Fruit fly (Drosophila melanogaster) whole organism, embryonic: ENCODE results near the gene Jhbp12.

Source experiments
- Atf6 ChIP-seq: fragments of 200-800 bp; sonication (Bioruptor generic); IDR thresholded peaks from 2 replicates; pipeline ENCODE4 v1.3.6; 2022; ENCODE audit warnings: missing biosample characterization, missing genetic modification characterization
- Blimp-1 ChIP-seq: fragments of 200-800 bp; sonication (Bioruptor generic); optimal IDR thresholded peaks from 3 replicates; lab custom pipeline; 2018; ENCODE audit warnings: missing biosample characterization, missing genetic modification characterization, mild to moderate bottlenecking, moderate library complexity, missing genetic modification reagents
- CG10267 ChIP-seq: fragments of 200-800 bp; sonication (Bioruptor generic); optimal IDR thresholded peaks from 2 replicates; lab custom pipeline; 2018; ENCODE audit warnings: missing biosample characterization, mild to moderate bottlenecking, missing genetic modification characterization, moderate library complexity
- CG11696 ChIP-seq: fragments of 200-800 bp; sonication (Bioruptor generic); IDR thresholded peaks from 2 replicates; pipeline ENCODE4 v1.3.6; 2022; ENCODE audit warnings: missing biosample characterization, missing genetic modification characterization
- CG13287 ChIP-seq: fragments of 200-800 bp; sonication (Bioruptor generic); IDR thresholded peaks from 2 replicates; pipeline ENCODE4 v1.3.6; 2022; ENCODE audit warnings: missing biosample characterization, missing genetic modification characterization; ENCODE audit not compliant: partially characterized antibody
- CG14441 ChIP-seq: fragments of 200-800 bp; sonication (Bioruptor generic); IDR thresholded peaks from 2 replicates; pipeline ENCODE4 v1.3.6; 2022; ENCODE audit warnings: missing biosample characterization, missing genetic modification characterization
- CG14710 ChIP-seq: fragments of 200-800 bp; sonication (Bioruptor generic); optimal IDR thresholded peaks from 3 replicates; lab custom pipeline; 2019; ENCODE audit warnings: missing biosample characterization, mild to moderate bottlenecking, missing genetic modification characterization, moderate library complexity
- CG14860 ChIP-seq: fragments of 200-800 bp; sonication (Bioruptor generic); IDR thresholded peaks from 3 replicates; pipeline ENCODE4 v1.3.6; 2022; ENCODE audit warnings: missing biosample characterization, missing genetic modification characterization; ENCODE audit not compliant: partially characterized antibody
- CG1529 ChIP-seq: fragments of 200-800 bp; sonication (Bioruptor generic); optimal IDR thresholded peaks from 3 replicates; lab custom pipeline; 2018; ENCODE audit warnings: missing biosample characterization, missing genetic modification characterization
- CG15514 ChIP-seq: fragments of 200-800 bp; sonication (Bioruptor generic); optimal IDR thresholded peaks from 3 replicates; lab custom pipeline; 2017; ENCODE audit warnings: missing biosample characterization, missing genetic modification characterization, mild to moderate bottlenecking, moderate library complexity, missing genetic modification reagents
- CG15601 ChIP-seq: fragments of 200-800 bp; sonication (Bioruptor generic); optimal IDR thresholded peaks from 3 replicates; lab custom pipeline; 2019; ENCODE audit warnings: missing biosample characterization, mild to moderate bottlenecking, missing genetic modification characterization, moderate library complexity
- CG16813 ChIP-seq: fragments of 200-800 bp; sonication (Bioruptor generic); IDR thresholded peaks from 3 replicates; pipeline ENCODE4 v1.3.6; 2022; ENCODE audit warnings: missing biosample characterization, missing genetic modification characterization; ENCODE audit not compliant: partially characterized antibody
- CG17361 ChIP-seq: fragments of 200-800 bp; sonication (Bioruptor generic); IDR thresholded peaks from 3 replicates; pipeline ENCODE4 v1.3.6; 2022; ENCODE audit warnings: missing biosample characterization, missing genetic modification characterization
- CG18619 ChIP-seq: fragments of 200-800 bp; sonication (Bioruptor generic); optimal IDR thresholded peaks from 3 replicates; lab custom pipeline; 2017; ENCODE audit warnings: missing biosample characterization, mild to moderate bottlenecking, missing genetic modification characterization
- CG2120 ChIP-seq: fragments of 200-800 bp; sonication (Bioruptor generic); optimal IDR thresholded peaks from 3 replicates; lab custom pipeline; 2016; ENCODE audit warnings: missing biosample characterization, missing genetic modification characterization
- CG2712 ChIP-seq: fragments of 200-800 bp; optimal IDR thresholded peaks from 3 replicates; lab custom pipeline; 2019; ENCODE audit warnings: missing biosample characterization, mild to moderate bottlenecking, missing genetic modification characterization, moderate library complexity
- CG2875 ChIP-seq: fragments of 200-800 bp; sonication (Bioruptor generic); optimal IDR thresholded peaks from 2 replicates; lab custom pipeline; 2017; ENCODE audit warnings: missing biosample characterization, mild to moderate bottlenecking, missing genetic modification characterization, missing genetic modification reagents
- CG30431 ChIP-seq: fragments of 200-800 bp; sonication (Bioruptor generic); optimal IDR thresholded peaks from 2 replicates; lab custom pipeline; 2017; ENCODE audit warnings: missing biosample characterization, missing genetic modification characterization
- CG3163 ChIP-seq: fragments of 200-800 bp; sonication (Bioruptor generic); optimal IDR thresholded peaks from 3 replicates; lab custom pipeline; 2016; ENCODE audit warnings: missing biosample characterization, missing genetic modification characterization
- CG5953 ChIP-seq: fragments of 200-800 bp; sonication (Bioruptor generic); IDR thresholded peaks from 2 replicates; pipeline ENCODE4 v1.3.6; 2022; ENCODE audit warnings: missing biosample characterization, missing genetic modification characterization
- CG6689 ChIP-seq: fragments of 200-800 bp; sonication (Bioruptor generic); IDR thresholded peaks from 2 replicates; pipeline ENCODE4 v1.3.6; 2022; ENCODE audit warnings: missing biosample characterization, missing genetic modification characterization
- CG7372 ChIP-seq: fragments of 200-800 bp; sonication (Bioruptor generic); IDR thresholded peaks from 2 replicates; pipeline ENCODE4 v1.3.6; 2022; ENCODE audit warnings: missing biosample characterization, missing genetic modification characterization
- CG9797 ChIP-seq: fragments of 200-800 bp; sonication (Bioruptor generic); optimal IDR thresholded peaks from 3 replicates; lab custom pipeline; 2018; ENCODE audit warnings: missing biosample characterization, mild to moderate bottlenecking, missing genetic modification characterization
- CoRest ChIP-seq: fragments of 200-800 bp; sonication (Bioruptor generic); optimal IDR thresholded peaks from 3 replicates; lab custom pipeline; 2018; ENCODE audit warnings: missing biosample characterization, mild to moderate bottlenecking, missing genetic modification characterization, moderate library complexity
- Doc3 ChIP-seq: fragments of 200-800 bp; sonication (Bioruptor generic); IDR thresholded peaks from 3 replicates; pipeline ENCODE4 v1.3.6; 2022; ENCODE audit warnings: missing biosample characterization, missing genetic modification characterization; ENCODE audit not compliant: partially characterized antibody
- Gug ChIP-seq: fragments of 200-800 bp; sonication (Bioruptor generic); IDR thresholded peaks from 4 replicates; pipeline ENCODE4 v1.3.6; 2022; ENCODE audit warnings: missing biosample characterization, missing genetic modification characterization
- HLH4C ChIP-seq: fragments of 200-800 bp; sonication (Bioruptor generic); IDR thresholded peaks from 3 replicates; pipeline ENCODE4 v1.3.6; 2022; ENCODE audit warnings: missing biosample characterization, missing genetic modification characterization; ENCODE audit not compliant: partially characterized antibody
- Hmr ChIP-seq: fragments of 200-800 bp; sonication (Bioruptor generic); optimal IDR thresholded peaks from 3 replicates; lab custom pipeline; 2017; ENCODE audit warnings: mild to moderate bottlenecking, missing biosample characterization, missing genetic modification reagents, missing genetic modification characterization
- Hr39 ChIP-seq: fragments of >200 bp; optimal IDR thresholded peaks from 2 replicates; lab custom pipeline; 2017
- Optix ChIP-seq: fragments of 200-800 bp; sonication (Bioruptor generic); IDR thresholded peaks from 3 replicates; pipeline ENCODE4 v1.3.6; 2022; ENCODE audit warnings: missing biosample characterization, missing genetic modification characterization
- Ravus ChIP-seq: fragments of 200-800 bp; sonication (Bioruptor generic); IDR thresholded peaks from 2 replicates; pipeline ENCODE4 v1.3.6; 2022; ENCODE audit warnings: missing biosample characterization, missing genetic modification characterization
- Rfx ChIP-seq: fragments of 200-800 bp; sonication (Bioruptor generic); IDR thresholded peaks from 2 replicates; pipeline ENCODE4 v1.3.6; 2022; ENCODE audit warnings: missing biosample characterization, missing genetic modification characterization
- Sin3A ChIP-seq: fragments of >200 bp; optimal IDR thresholded peaks from 2 replicates; lab custom pipeline; 2018
- Usf ChIP-seq: fragments of 200-800 bp; sonication (Bioruptor generic); optimal IDR thresholded peaks from 2 replicates; lab custom pipeline; 2017; ENCODE audit warnings: missing genotype, missing biosample characterization, missing genetic modification characterization
- Xrp1 ChIP-seq: fragments of 200-800 bp; sonication (Bioruptor generic); IDR thresholded peaks from 2 replicates; pipeline ENCODE4 v1.3.6; 2022; ENCODE audit warnings: missing biosample characterization, missing genetic modification characterization
- bsh ChIP-seq, 2 experiments: fragments of 200-800 bp; sonication (Bioruptor generic); optimal IDR thresholded peaks; 2 replicates each; lab custom pipeline; 2017 to 2018; ENCODE audit warnings: mild to moderate bottlenecking in 2 of 2, missing biosample characterization in 2 of 2, missing genetic modification characterization in 2 of 2, moderate library complexity in 1 of 2
- ci ChIP-seq: fragments of 200-800 bp; sonication (Bioruptor generic); IDR thresholded peaks from 3 replicates; pipeline ENCODE4 v1.3.6; 2022; ENCODE audit warnings: missing biosample characterization, missing genetic modification characterization
- danr ChIP-seq: fragments of 200-800 bp; sonication (Bioruptor generic); IDR thresholded peaks from 2 replicates; pipeline ENCODE4 v1.3.6; 2022; ENCODE audit warnings: missing biosample characterization, missing genetic modification characterization
- dysf ChIP-seq: fragments of 200-800 bp; sonication (Bioruptor generic); IDR thresholded peaks from 3 replicates; pipeline ENCODE4 v1.3.6; 2022; ENCODE audit warnings: missing biosample characterization, missing genetic modification characterization
- emc ChIP-seq: fragments of 200-800 bp; sonication (Bioruptor generic); optimal IDR thresholded peaks from 2 replicates; lab custom pipeline; 2016; ENCODE audit warnings: missing biosample characterization, missing genetic modification characterization
- en ChIP-seq: fragments of 200-800 bp; sonication (Bioruptor generic); optimal IDR thresholded peaks from 2 replicates; lab custom pipeline; 2016; ENCODE audit warnings: missing biosample characterization, missing genetic modification characterization
- gro ChIP-seq: fragments of 200-800 bp; sonication (Bioruptor generic); optimal IDR thresholded peaks from 2 replicates; lab custom pipeline; 2016; ENCODE audit warnings: missing biosample characterization, missing genetic modification characterization
- hb ChIP-seq: fragments of 200-800 bp; sonication (Bioruptor generic); IDR thresholded peaks from 3 replicates; pipeline ENCODE4 v1.3.6; 2022; ENCODE audit warnings: missing biosample characterization, missing genetic modification characterization; ENCODE audit not compliant: partially characterized antibody
- her ChIP-seq: fragments of 200-800 bp; sonication (Bioruptor generic); optimal IDR thresholded peaks from 2 replicates; lab custom pipeline; 2016; ENCODE audit warnings: missing biosample characterization, missing genetic modification characterization
- knrl ChIP-seq: fragments of 200-800 bp; sonication (Bioruptor generic); IDR thresholded peaks from 3 replicates; pipeline ENCODE4 v1.3.6; 2022; ENCODE audit warnings: missing biosample characterization, missing genetic modification characterization; ENCODE audit not compliant: partially characterized antibody
- lbe ChIP-seq: fragments of 200-800 bp; sonication (Bioruptor generic); optimal IDR thresholded peaks from 2 replicates; lab custom pipeline; 2016; ENCODE audit warnings: missing biosample characterization, mild to moderate bottlenecking, missing genetic modification characterization
- seq ChIP-seq: fragments of 200-800 bp; sonication (Bioruptor generic); IDR thresholded peaks from 2 replicates; pipeline ENCODE4 v1.3.6; 2022; ENCODE audit warnings: missing biosample characterization, missing genetic modification characterization
- so ChIP-seq: fragments of 200-800 bp; sonication (Bioruptor generic); IDR thresholded peaks from 3 replicates; pipeline ENCODE4 v1.3.6; 2022; ENCODE audit warnings: missing biosample characterization, missing genetic modification characterization
- sqz ChIP-seq: fragments of 200-800 bp; sonication (Bioruptor generic); optimal IDR thresholded peaks from 3 replicates; lab custom pipeline; 2018; ENCODE audit warnings: missing biosample characterization, mild to moderate bottlenecking, missing genetic modification characterization
- stwl ChIP-seq: fragments of 200-800 bp; sonication (Bioruptor generic); optimal IDR thresholded peaks from 3 replicates; lab custom pipeline; 2018; ENCODE audit warnings: missing biosample characterization, mild to moderate bottlenecking, missing genetic modification characterization, moderate library complexity
- trem ChIP-seq: fragments of 200-800 bp; optimal IDR thresholded peaks from 3 replicates; lab custom pipeline; 2019; ENCODE audit warnings: missing biosample characterization, mild to moderate bottlenecking, missing genetic modification characterization, moderate library complexity
- vvl ChIP-seq: fragments of 200-800 bp; sonication (Bioruptor generic); IDR thresholded peaks from 2 replicates; pipeline ENCODE4 v1.3.6; 2022; ENCODE audit warnings: missing biosample characterization, missing genetic modification characterization

Gene Jhbp12

dm6 chr3R:24530328-24530727 is 5.7 kb downstream of the Jhbp12 start, which contains the start of the genes CG13623 and ana1 (continued):
- TF ChIP-seq CG6689 (GFP tag; lab: Robert Waterston, UW) = no peak
- TF ChIP-seq CG3163 (GFP tag; lab: Kevin White, UChicago) = no peak
- TF ChIP-seq danr (GFP tag; lab: Robert Waterston, UW) = no peak
- no peak for TF ChIP-seq CG17361 (GFP tag; lab: Robert Waterston, UW)
- no peak for TF ChIP-seq ci (GFP tag; lab: Robert Waterston, UW)
- no peak for TF ChIP-seq Optix (GFP tag; lab: Robert Waterston, UW)
- 0 out of 3 replicates have a peak, but pooled peaks have one; percentile 41 for TF ChIP-seq CG16813 (GFP tag; lab: Robert Waterston, UW)
- no peak for TF ChIP-seq so
- no peak for TF ChIP-seq Usf
- no peak for TF ChIP-seq dysf
- TF ChIP-seq Sin3A (lab: Kevin White, UChicago) = peak; percentile 70
- no peak for TF ChIP-seq Atf6 (GFP tag; lab: Robert Waterston, UW)
- TF ChIP-seq Gug = no peak
- peak; percentile 88 for TF ChIP-seq stwl (tag; lab: Kevin White, UChicago)
- TF ChIP-seq CG14710 (tag; lab: Kevin White, UChicago) = peak; percentile 71
- TF ChIP-seq Hmr (GFP tag; lab: Kevin White, UChicago) = no peak
- TF ChIP-seq bsh (GFP tag; optimal IDR thresholded peaks at IDR 0.05; lab: Kevin White, UChicago) = no peak
- peak; percentile 38; the same call in 1 of the 3 replicates for TF ChIP-seq CG14860
- TF ChIP-seq sqz (GFP tag; lab: Kevin White, UChicago) = no peak
- no peak for TF ChIP-seq CG2712 (tag; lab: Kevin White, UChicago)
- no peak for TF ChIP-seq CG7372
- TF ChIP-seq CG5953 = no peak
- no peak for TF ChIP-seq CG15601 (tag; lab: Kevin White, UChicago)
- TF ChIP-seq en (GFP tag; lab: Kevin White, UChicago) = no peak
- peak; percentile 49 for TF ChIP-seq CG10267 (tag; lab: Kevin White, UChicago)
- no peak for TF ChIP-seq Xrp1
- TF ChIP-seq seq = no peak
- no peak for TF ChIP-seq CG14441 (GFP tag; lab: Robert Waterston, UW)
- peak; percentile 34 for TF ChIP-seq CoRest (tag; lab: Kevin White, UChicago)
- TF ChIP-seq trem (tag; lab: Kevin White, UChicago) = peak; percentile 69
- no peak for TF ChIP-seq CG11696 (GFP tag; lab: Robert Waterston, UW)
- peak; percentile 53; the same call in 2 of the 3 replicates for TF ChIP-seq knrl (GFP tag; lab: Robert Waterston, UW)
- TF ChIP-seq CG9797 = peak; percentile 88
- TF ChIP-seq CG2120 (GFP tag; lab: Kevin White, UChicago) = no peak
- no peak for TF ChIP-seq vvl
- no peak for TF ChIP-seq Hr39 (lab: Kevin White, UChicago)
- TF ChIP-seq her = no peak
- no peak for TF ChIP-seq CG1529
- no peak for TF ChIP-seq emc (GFP tag; lab: Kevin White, UChicago)
- TF ChIP-seq Ravus = no peak
- TF ChIP-seq Blimp-1 (GFP tag; lab: Kevin White, UChicago) = no peak
- TF ChIP-seq CG2875 (GFP tag; lab: Kevin White, UChicago) = no peak
- TF ChIP-seq CG15514 (GFP tag; lab: Kevin White, UChicago) = peak; percentile 45
- no peak for TF ChIP-seq CG30431 (GFP tag; lab: Kevin White, UChicago)
- peak; percentile 47; the same call in 1 of the 3 replicates for TF ChIP-seq Doc3 (GFP tag; lab: Robert Waterston, UW)
- 0 out of 3 replicates have a peak, but pooled peaks have one; percentile 57 for TF ChIP-seq hb
- TF ChIP-seq HLH4C (GFP tag; lab: Robert Waterston, UW) = peak; percentile 59; the same call in 1 of the 3 replicates
- peak; percentile 77 for TF ChIP-seq CG13287 (GFP tag; lab: Robert Waterston, UW)
- TF ChIP-seq gro = no peak
- TF ChIP-seq Rfx (GFP tag; lab: Robert Waterston, UW) = no peak
- TF ChIP-seq lbe (GFP tag; lab: Kevin White, UChicago) = no peak
- TF ChIP-seq CG18619 (GFP tag; lab: Kevin White, UChicago) = no peak
